Worm (Caenorhabditis elegans): ENCODE data around the gene T26H5.8.

The T26H5.8 gene

ce11 chrV:15464402-15464801, 31.9 kb upstream of the T26H5.8 start, which contains the start of gene rocf-1:
Gene rocf-1, minus strand, starts transcription at chrV:15464502.
- TF ChIP-seq ref-1 (GFP tag; conservative IDR thresholded peaks at IDR 0.05), result no peak
- no peak for TF ChIP-seq flt-1 (GFP tag; IDR thresholded peaks at IDR 0.05)
- TF ChIP-seq ztf-23 (GFP tag; IDR thresholded peaks at IDR 0.05), result no peak
- TF ChIP-seq med-1 (GFP tag; optimal IDR thresholded peaks at IDR 0.05; ENCODE audit: insufficient read depth), result no peak
- no peak for TF ChIP-seq tab-1 (GFP tag; IDR thresholded peaks at IDR 0.05)
- TF ChIP-seq T22C8.4 (GFP tag; IDR thresholded peaks at IDR 0.05), result no peak
- no peak for TF ChIP-seq ztf-29 (GFP tag; IDR thresholded peaks at IDR 0.05)
- TF ChIP-seq klf-2 (GFP tag; conservative IDR thresholded peaks at IDR 0.05), result no peak
- TF ChIP-seq cog-1 (tag; optimal IDR thresholded peaks at IDR 0.05), result no peak

ce11 chrV:15459088-15459487, 26.6 kb upstream of the T26H5.8 start, which contains the start of gene str-71:
Gene str-71, minus strand, starts transcription at chrV:15459188.
- TF ChIP-seq T22C8.4 (GFP tag; IDR thresholded peaks at IDR 0.05), result no peak
- no peak for TF ChIP-seq cog-1 (tag; optimal IDR thresholded peaks at IDR 0.05)
- TF ChIP-seq ztf-23 (GFP tag; IDR thresholded peaks at IDR 0.05), result no peak
- no peak for TF ChIP-seq ref-1 (GFP tag; conservative IDR thresholded peaks at IDR 0.05)
- TF ChIP-seq tab-1 (GFP tag; IDR thresholded peaks at IDR 0.05), result no peak
- TF ChIP-seq ztf-29 (GFP tag; IDR thresholded peaks at IDR 0.05), result no peak
- no peak for TF ChIP-seq med-1 (GFP tag; optimal IDR thresholded peaks at IDR 0.05; ENCODE audit: insufficient read depth)
- TF ChIP-seq klf-2 (GFP tag; conservative IDR thresholded peaks at IDR 0.05), result no peak
- TF ChIP-seq flt-1 (GFP tag; IDR thresholded peaks at IDR 0.05), result no peak

ce11 chrV:15454322-15454721, 21.8 kb upstream of the T26H5.8 start:
- no peak for TF ChIP-seq T22C8.4 (GFP tag; IDR thresholded peaks at IDR 0.05)
- no peak for TF ChIP-seq tab-1 (GFP tag; IDR thresholded peaks at IDR 0.05)
- TF ChIP-seq ztf-29 (GFP tag; IDR thresholded peaks at IDR 0.05), result no peak
- no peak for TF ChIP-seq med-1 (GFP tag; optimal IDR thresholded peaks at IDR 0.05; ENCODE audit: insufficient read depth)
- no peak for TF ChIP-seq flt-1 (GFP tag; IDR thresholded peaks at IDR 0.05)
- no peak for TF ChIP-seq ref-1 (GFP tag; conservative IDR thresholded peaks at IDR 0.05)
- 0 out of 2 replicates have a peak, but pooled peaks have one; percentile 26 for TF ChIP-seq ztf-23 (GFP tag; IDR thresholded peaks at IDR 0.05)

ce11 chrV:15451421-15451820, 18.9 kb upstream of the T26H5.8 start, which contains the start of gene srw-33:
Gene srw-33, minus strand, starts transcription at chrV:15451521.
- TF ChIP-seq T22C8.4 (GFP tag; IDR thresholded peaks at IDR 0.05), result no peak
- TF ChIP-seq med-1 (GFP tag; optimal IDR thresholded peaks at IDR 0.05; ENCODE audit: insufficient read depth), result no peak
- TF ChIP-seq tab-1 (GFP tag; IDR thresholded peaks at IDR 0.05), result no peak

ce11 chrV:15448865-15449264, 16.3 kb upstream of the T26H5.8 start, which contains the start of gene T26H5.14:
Gene T26H5.14, plus strand, starts transcription at chrV:15449165.
- TF ChIP-seq med-1 (GFP tag; optimal IDR thresholded peaks at IDR 0.05; ENCODE audit: insufficient read depth) (no peak), cog-1 (tag; optimal IDR thresholded peaks at IDR 0.05) (no peak), ztf-23 (GFP tag; IDR thresholded peaks at IDR 0.05) (no peak), ref-1 (GFP tag; conservative IDR thresholded peaks at IDR 0.05) (no peak), tab-1 (GFP tag; IDR thresholded peaks at IDR 0.05) (no peak), ztf-29 (GFP tag; IDR thresholded peaks at IDR 0.05) (no peak), flt-1 (GFP tag; IDR thresholded peaks at IDR 0.05) (no peak), T22C8.4 (GFP tag; IDR thresholded peaks at IDR 0.05) (no peak), klf-2 (GFP tag; conservative IDR thresholded peaks at IDR 0.05) (no peak)

ce11 chrV:15448408-15448807, 15.9 kb upstream of the T26H5.8 start, which contains the start of gene T26H5.4:
Gene T26H5.4, minus strand, starts transcription at chrV:15448701.
- no peak for TF ChIP-seq med-1 (GFP tag; optimal IDR thresholded peaks at IDR 0.05; ENCODE audit: insufficient read depth)
- no peak for TF ChIP-seq ztf-29 (GFP tag; IDR thresholded peaks at IDR 0.05)
- no peak for TF ChIP-seq flt-1 (GFP tag; IDR thresholded peaks at IDR 0.05)
- TF ChIP-seq tab-1 (GFP tag; IDR thresholded peaks at IDR 0.05), result no peak
- TF ChIP-seq ztf-23 (GFP tag; IDR thresholded peaks at IDR 0.05), result no peak
- TF ChIP-seq cog-1 (tag; optimal IDR thresholded peaks at IDR 0.05), result no peak
- no peak for TF ChIP-seq ref-1 (GFP tag; conservative IDR thresholded peaks at IDR 0.05)
- TF ChIP-seq klf-2 (GFP tag; conservative IDR thresholded peaks at IDR 0.05), result no peak
- no peak for TF ChIP-seq T22C8.4 (GFP tag; IDR thresholded peaks at IDR 0.05)

ce11 chrV:15445437-15445836, 12.9 kb upstream of the T26H5.8 start, which contains the start of gene srh-239:
Gene srh-239, plus strand, starts transcription at chrV:15445737.
- no peak for TF ChIP-seq ztf-29 (GFP tag; IDR thresholded peaks at IDR 0.05)

ce11 chrV:15444615-15445014, 12.1 kb upstream of the T26H5.8 start, which contains the start of gene T26H5.9:
Gene T26H5.9, plus strand, starts transcription at chrV:15444916.
- TF ChIP-seq ztf-29 (GFP tag; IDR thresholded peaks at IDR 0.05) (no peak), T22C8.4 (GFP tag; IDR thresholded peaks at IDR 0.05) (no peak), tab-1 (GFP tag; IDR thresholded peaks at IDR 0.05) (no peak), ref-1 (GFP tag; conservative IDR thresholded peaks at IDR 0.05) (no peak)

ce11 chrV:15444188-15444587, 11.7 kb upstream of the T26H5.8 start, which contains the start of gene T26H5.11:
Gene T26H5.11, minus strand, starts transcription at chrV:15444288.
- TF ChIP-seq T22C8.4 (GFP tag; IDR thresholded peaks at IDR 0.05), result no peak

ce11 chrV:15443708-15444107, 11.2 kb upstream of the T26H5.8 start, which contains the start of gene T26H5.10:
Gene T26H5.10, minus strand, starts transcription at chrV:15443808.
- TF ChIP-seq klf-2 (GFP tag; conservative IDR thresholded peaks at IDR 0.05) (no peak), T22C8.4 (GFP tag; IDR thresholded peaks at IDR 0.05) (no peak), cog-1 (tag; optimal IDR thresholded peaks at IDR 0.05) (no peak), ztf-23 (GFP tag; IDR thresholded peaks at IDR 0.05) (no peak), tab-1 (GFP tag; IDR thresholded peaks at IDR 0.05) (no peak), med-1 (GFP tag; optimal IDR thresholded peaks at IDR 0.05; ENCODE audit: insufficient read depth) (no peak)

ce11 chrV:15442384-15442783, 9.9 kb upstream of the T26H5.8 start:
- TF ChIP-seq klf-2 (GFP tag; conservative IDR thresholded peaks at IDR 0.05) (no peak), ztf-29 (GFP tag; IDR thresholded peaks at IDR 0.05) (no peak), med-1 (GFP tag; optimal IDR thresholded peaks at IDR 0.05; ENCODE audit: insufficient read depth) (no peak), ztf-23 (GFP tag; IDR thresholded peaks at IDR 0.05) (no peak), ref-1 (GFP tag; conservative IDR thresholded peaks at IDR 0.05) (no peak), flt-1 (GFP tag; IDR thresholded peaks at IDR 0.05) (no peak), cog-1 (tag; optimal IDR thresholded peaks at IDR 0.05) (no peak), tab-1 (GFP tag; IDR thresholded peaks at IDR 0.05) (no peak), T22C8.4 (GFP tag; IDR thresholded peaks at IDR 0.05) (no peak)
